Worm (Caenorhabditis elegans) whole organism, early embryonic: ENCODE data around the gene sre-42.

Experiments used
- F13C5.2 ChIP-seq: sonication (generic microtip); optimal IDR thresholded peaks from 2 replicates; lab custom pipeline; 2017; ENCODE audit warnings: mild to moderate bottlenecking, missing genetic modification characterization, inconsistent platforms, missing compliant biosample characterization
- aly-1 ChIP-seq: sonication (generic microtip); optimal IDR thresholded peaks from 2 replicates; lab custom pipeline; 2016; ENCODE audit warnings: missing genetic modification characterization, missing compliant biosample characterization
- ama-1 ChIP-seq: fragments of 150-350 bp; optimal IDR thresholded peaks from 2 replicates; lab custom pipeline; 2014
- flt-1 ChIP-seq: fragments of 200-800 bp; sonication (Bioruptor generic); IDR thresholded peaks from 2 replicates; pipeline ENCODE4 v1.3.6; 2022; ENCODE audit warnings: missing genetic modification characterization, missing compliant biosample characterization
- hmbx-1 ChIP-seq: sonication (generic microtip); optimal IDR thresholded peaks from 2 replicates; lab custom pipeline; 2016; ENCODE audit warnings: mild to moderate bottlenecking, missing genetic modification characterization, missing compliant biosample characterization
- hmg-4 ChIP-seq: fragments of 200-800 bp; sonication (Bioruptor generic); optimal IDR thresholded peaks from 2 replicates; lab custom pipeline; 2018; ENCODE audit warnings: mild to moderate bottlenecking, missing genetic modification characterization, missing compliant biosample characterization
- sea-1 ChIP-seq: fragments of 200-800 bp; sonication (Bioruptor generic); conservative IDR thresholded peaks from 2 replicates; pipeline ENCODE4 v1.3.6; 2022; ENCODE audit warnings: missing genetic modification characterization, missing compliant biosample characterization
- tra-4 ChIP-seq: sonication (generic microtip); optimal IDR thresholded peaks from 2 replicates; lab custom pipeline; 2017; ENCODE audit warnings: missing genetic modification characterization, missing compliant biosample characterization

DNA sequence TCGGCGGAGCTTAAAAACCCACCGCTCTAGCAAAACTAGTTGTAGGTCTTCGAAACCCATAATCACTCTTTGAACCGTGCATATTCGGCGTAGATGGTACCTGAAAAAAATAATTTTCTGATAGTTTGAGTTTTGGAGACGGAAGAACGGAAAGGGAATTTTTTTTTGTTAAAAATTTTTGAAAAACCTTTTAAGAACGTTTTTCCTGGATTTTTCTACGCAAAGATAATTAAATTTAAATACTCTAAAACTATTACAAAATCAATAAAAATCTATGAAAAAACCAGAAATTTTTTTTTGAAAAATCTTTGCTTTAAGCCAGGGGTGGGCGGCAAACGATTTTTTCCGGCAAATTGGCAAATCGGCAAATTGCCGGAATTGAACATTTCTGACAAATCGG is 7.3 kb downstream of the sre-42 start, which contains the start of gene marc-5:
- TF ChIP-seq tra-4, result no peak
- TF ChIP-seq flt-1 (GFP tag; lab: Robert Waterston, UW), result no peak
- TF ChIP-seq F13C5.2 (tag; lab: Kevin White, UChicago), result no peak
- TF ChIP-seq aly-1 (tag; lab: Kevin White, UChicago), result no peak
- TF ChIP-seq ama-1 (lab: Kevin White, UChicago), result no peak
- no peak for TF ChIP-seq hmg-4
- no peak for TF ChIP-seq sea-1 (GFP tag; lab: Robert Waterston, UW)
- TF ChIP-seq hmbx-1 (tag; lab: Kevin White, UChicago), result no peak
